Fruit fly (Drosophila melanogaster): ENCODE results near the gene Brd7-9.

Brd7-9 gene

dm6 chr2L:7809699-7810088, 27.0 kb downstream of the Brd7-9 start (continued):
- TF ChIP-seq Hmr (GFP tag; optimal IDR thresholded peaks at IDR 0.05): peak; percentile 57
- TF ChIP-seq grau (tag; optimal IDR thresholded peaks at IDR 0.05): peak; percentile 70
- TF ChIP-seq danr (GFP tag; IDR thresholded peaks at IDR 0.05): no peak
- no peak for TF ChIP-seq tio (GFP tag; optimal IDR thresholded peaks at IDR 0.05)
- peak; percentile 57 for TF ChIP-seq CG18599 (GFP tag; optimal IDR thresholded peaks at IDR 0.05)
- TF ChIP-seq CG1792 (GFP tag; optimal IDR thresholded peaks at IDR 0.05): no peak
- peak; percentile 69 for TF ChIP-seq HmgZ (tag; optimal IDR thresholded peaks at IDR 0.05)
- no peak for TF ChIP-seq Optix (GFP tag; IDR thresholded peaks at IDR 0.05)
- no peak for TF ChIP-seq CG8765 (GFP tag; IDR thresholded peaks at IDR 0.05)
- TF ChIP-seq Sox102F (GFP tag; optimal IDR thresholded peaks at IDR 0.05): no peak
- TF ChIP-seq Nf-YA (GFP tag; IDR thresholded peaks at IDR 0.05): no peak
- no peak for TF ChIP-seq bsh (GFP tag; optimal IDR thresholded peaks at IDR 0.05)
- peak; percentile 34; the same call in 1 of the 4 replicates for TF ChIP-seq Dll (GFP tag; IDR thresholded peaks at IDR 0.05; ENCODE audit: partially characterized antibody)
- no peak for TF ChIP-seq Dad (GFP tag; optimal IDR thresholded peaks at IDR 0.05)
- peak; percentile 29; the same call in 1 of the 3 replicates for TF ChIP-seq CG2889 (GFP tag; IDR thresholded peaks at IDR 0.05)
- TF ChIP-seq CG7786 (GFP tag; optimal IDR thresholded peaks at IDR 0.05): peak; percentile 10
- TF ChIP-seq hkb (optimal IDR thresholded peaks at IDR 0.05): no peak
- TF ChIP-seq hkb (GFP tag; IDR thresholded peaks at IDR 0.05): no peak
- TF ChIP-seq CG10147 (GFP tag; optimal IDR thresholded peaks at IDR 0.05): peak; percentile 4
- TF ChIP-seq Hey (tag; optimal IDR thresholded peaks at IDR 0.05): no peak
- peak; percentile 61 for TF ChIP-seq HmgD (GFP tag; optimal IDR thresholded peaks at IDR 0.05)
- TF ChIP-seq chinmo (GFP tag; IDR thresholded peaks at IDR 0.05; ENCODE audit: partially characterized antibody): peak; percentile 99; the same call in 3 of the 4 replicates
- no peak for TF ChIP-seq CG30020 (tag; optimal IDR thresholded peaks at IDR 0.05)
- no peak for TF ChIP-seq Dip2 (GFP tag; IDR thresholded peaks at IDR 0.05)
- peak; percentile 22 for TF ChIP-seq pho (GFP tag; optimal IDR thresholded peaks at IDR 0.05)
- no peak for TF ChIP-seq chn (GFP tag; optimal IDR thresholded peaks at IDR 0.05)
- TF ChIP-seq CG1024 (GFP tag; IDR thresholded peaks at IDR 0.05): no peak
- peak; percentile 14 for TF ChIP-seq dmrt99B (tag; optimal IDR thresholded peaks at IDR 0.05)
- no peak for TF ChIP-seq luna (GFP tag; optimal IDR thresholded peaks at IDR 0.05)
- TF ChIP-seq pfk (GFP tag; optimal IDR thresholded peaks at IDR 0.05): peak; percentile 40
- TF ChIP-seq pros (GFP tag; optimal IDR thresholded peaks at IDR 0.05): peak; percentile 49
- TF ChIP-seq sd (tag; optimal IDR thresholded peaks at IDR 0.05): peak; percentile 98
- no peak for TF ChIP-seq CG3847 (GFP tag; IDR thresholded peaks at IDR 0.05)
- TF ChIP-seq kay (GFP tag; optimal IDR thresholded peaks at IDR 0.05): peak; percentile 14
- TF ChIP-seq Adf1 (GFP tag; IDR thresholded peaks at IDR 0.05): peak; percentile 74
- TF ChIP-seq Xbp1 (GFP tag; optimal IDR thresholded peaks at IDR 0.05): no peak
- no peak for TF ChIP-seq ac (GFP tag; optimal IDR thresholded peaks at IDR 0.05)
- TF ChIP-seq Atf3 (GFP tag; optimal IDR thresholded peaks at IDR 0.05): no peak

- TF ChIP-seq CG13296 (GFP tag; optimal IDR thresholded peaks at IDR 0.05) (peak; percentile 46), chinmo (GFP tag; IDR thresholded peaks at IDR 0.05; ENCODE audit: partially characterized antibody) (peak; percentile 77; the same call in 2 of the 4 replicates), CG7839 (tag; optimal IDR thresholded peaks at IDR 0.05) (no peak), Deaf1 (tag; optimal IDR thresholded peaks at IDR 0.05) (peak; percentile 19), CG14860 (GFP tag; IDR thresholded peaks at IDR 0.05; ENCODE audit: partially characterized antibody) (peak; percentile 38; the same call in 1 of the 3 replicates), CG6765 (GFP tag; optimal IDR thresholded peaks at IDR 0.05) (peak; percentile 25), CG15514 (GFP tag; optimal IDR thresholded peaks at IDR 0.05) (peak; percentile 98), dpn (GFP tag; optimal IDR thresholded peaks at IDR 0.05) (peak in 1 of 2 experiments; percentile 13), CG4707 (GFP tag; optimal IDR thresholded peaks at IDR 0.05) (no peak), tna (GFP tag; IDR thresholded peaks at IDR 0.05; ENCODE audit: partially characterized antibody) (peak; percentile 58), CG17359 (tag; optimal IDR thresholded peaks at IDR 0.05) (peak; percentile 8), Meics (GFP tag; optimal IDR thresholded peaks at IDR 0.05) (peak; percentile 32), sc (optimal IDR thresholded peaks at IDR 0.05) (no peak), sc (GFP tag; optimal IDR thresholded peaks at IDR 0.05) (no peak), Jarid2 (GFP tag; optimal IDR thresholded peaks at IDR 0.05) (peak; percentile 54), sens (GFP tag) (peak; percentile 61)
Measured at dm6 chr2L:7810519-7810918, 27.9 kb downstream of the Brd7-9 start, which contains the start of gene Cdc14. Gene Cdc14 (minus strand): TSS chr2L:7810703.
